Worm (Caenorhabditis elegans) whole organism, L1 larva: ENCODE results near the gene R11E3.19.

Source experiments
- C34B4.2 ChIP-seq: sonication (generic microtip); optimal IDR thresholded peaks from 2 replicates; lab custom pipeline; 2017; ENCODE audit warnings: mild to moderate bottlenecking, missing genetic modification characterization, missing compliant biosample characterization
- Y116A8C.19 ChIP-seq: sonication (generic microtip); optimal IDR thresholded peaks from 2 replicates; lab custom pipeline; 2016; ENCODE audit warnings: missing compliant biosample characterization, missing genetic modification characterization, borderline replicate concordance
- aly-2 ChIP-seq: fragments of 150-350 bp; optimal IDR thresholded peaks from 2 replicates; lab custom pipeline; 2014; ENCODE audit warnings: missing biosample characterization, missing genetic modification characterization
- ceh-8 ChIP-seq: fragments of 200-800 bp; sonication (Bioruptor generic); optimal IDR thresholded peaks from 2 replicates; lab custom pipeline; 2018; ENCODE audit warnings: mild to moderate bottlenecking, missing genetic modification characterization, moderate library complexity, missing compliant biosample characterization
- ceh-88 ChIP-seq: fragments of 200-800 bp; sonication (Bioruptor generic); IDR thresholded peaks from 2 replicates; pipeline ENCODE4 v1.3.6; 2022; ENCODE audit warnings: missing genetic modification characterization, missing compliant biosample characterization
- dpl-1 ChIP-seq, 3 experiments: fragments of 150-350 bp in 2 of 3; sonication (generic microtip) in 1 of 3; optimal IDR thresholded peaks; 2 replicates each; lab custom pipeline; 2014 to 2017; ENCODE audit warnings: missing biosample characterization in 3 of 3, missing genetic modification characterization in 3 of 3, missing genetic modification reagents in 3 of 3
- efl-3 ChIP-seq: fragments of 200-800 bp; sonication (Bioruptor generic); optimal IDR thresholded peaks from 2 replicates; lab custom pipeline; 2018; ENCODE audit warnings: mild to moderate bottlenecking, missing genetic modification characterization, missing compliant biosample characterization
- egl-13 ChIP-seq: sonication (generic microtip); optimal IDR thresholded peaks from 2 replicates; lab custom pipeline; 2016; ENCODE audit warnings: missing genotype, missing genetic modification reagents, missing genetic modification characterization, missing compliant biosample characterization
- elt-2 ChIP-seq: sonication (generic microtip); optimal IDR thresholded peaks from 2 replicates; lab custom pipeline; 2016; ENCODE audit warnings: missing genetic modification characterization, mild to moderate bottlenecking, inconsistent platforms, missing compliant biosample characterization, missing genetic modification reagents
- elt-3 ChIP-seq, 6 experiments: fragments of 150-350 bp in 1 of 6; sonication (generic microtip); optimal IDR thresholded peaks; 2 replicates each; lab custom pipeline; 2017 to 2018; ENCODE audit warnings: missing biosample characterization in 6 of 6, missing genetic modification characterization in 6 of 6, inconsistent platforms in 1 of 6
- fkh-10 ChIP-seq: sonication (generic microtip); optimal IDR thresholded peaks from 2 replicates; lab custom pipeline; 2017; ENCODE audit warnings: missing biosample characterization, missing genetic modification reagents, missing genetic modification characterization
- fkh-4 ChIP-seq: sonication (generic microtip); optimal IDR thresholded peaks from 2 replicates; lab custom pipeline; 2016; ENCODE audit warnings: missing compliant biosample characterization, missing genetic modification characterization, borderline replicate concordance
- hlh-17 ChIP-seq: fragments of 200-800 bp; sonication (Bioruptor generic); optimal IDR thresholded peaks from 2 replicates; lab custom pipeline; 2018; ENCODE audit warnings: missing genetic modification characterization, mild to moderate bottlenecking, missing compliant biosample characterization, moderate library complexity, borderline replicate concordance
- irx-1 ChIP-seq: sonication (generic microtip); optimal IDR thresholded peaks from 2 replicates; lab custom pipeline; 2016; ENCODE audit warnings: missing genetic modification characterization, missing compliant biosample characterization
- jun-1 ChIP-seq: fragments of 150-350 bp; optimal IDR thresholded peaks from 2 replicates; lab custom pipeline; 2014; ENCODE audit warnings: missing biosample characterization, missing genetic modification reagents, missing genetic modification characterization
- lin-13 ChIP-seq: fragments of 150-350 bp; optimal IDR thresholded peaks from 2 replicates; lab custom pipeline; 2014; ENCODE audit warnings: missing biosample characterization, missing genetic modification reagents, missing genetic modification characterization
- lin-35 ChIP-seq, 2 experiments: fragments of 150-350 bp; optimal IDR thresholded peaks; 2 replicates each; lab custom pipeline; 2014; ENCODE audit warnings: missing biosample characterization in 2 of 2, missing genetic modification characterization in 2 of 2, missing genetic modification reagents in 2 of 2
- lsy-2 ChIP-seq, 2 experiments: fragments of 150-350 bp; optimal IDR thresholded peaks; 2 replicates each; lab custom pipeline; 2014; ENCODE audit warnings: missing biosample characterization in 2 of 2, missing genetic modification characterization in 2 of 2
- mab-9 ChIP-seq: fragments of 200-800 bp; sonication (Bioruptor generic); IDR thresholded peaks from 2 replicates; pipeline ENCODE4 v1.3.6; 2022; ENCODE audit warnings: missing genetic modification reagents, missing genetic modification characterization, missing compliant biosample characterization
- mdl-1 ChIP-seq, 2 experiments: fragments of 150-350 bp; optimal IDR thresholded peaks; 2 replicates each; lab custom pipeline; 2014 to 2017; ENCODE audit warnings: missing biosample characterization in 2 of 2, missing genetic modification characterization in 2 of 2, inconsistent platforms in 1 of 2
- mep-1 ChIP-seq: fragments of 150-350 bp; optimal IDR thresholded peaks from 2 replicates; lab custom pipeline; 2014; ENCODE audit warnings: missing biosample characterization, missing genetic modification characterization
- nhr-11 ChIP-seq: fragments of 150-350 bp; optimal IDR thresholded peaks from 2 replicates; lab custom pipeline; 2014; ENCODE audit warnings: missing biosample characterization, missing genetic modification characterization
- nhr-12 ChIP-seq: sonication (generic microtip); optimal IDR thresholded peaks from 2 replicates; lab custom pipeline; 2017; ENCODE audit warnings: missing biosample characterization, missing genetic modification characterization
- nhr-19 ChIP-seq: fragments of 200-800 bp; sonication (Bioruptor generic); conservative IDR thresholded peaks from 2 replicates; pipeline ENCODE4 v1.3.6; 2022; ENCODE audit warnings: missing genetic modification characterization, missing compliant biosample characterization
- nhr-237 ChIP-seq: fragments of 150-350 bp; optimal IDR thresholded peaks from 2 replicates; lab custom pipeline; 2014; ENCODE audit warnings: missing biosample characterization, missing genetic modification characterization
- nhr-28 ChIP-seq: fragments of 150-350 bp; optimal IDR thresholded peaks from 2 replicates; lab custom pipeline; 2014; ENCODE audit warnings: missing biosample characterization, missing genetic modification characterization
- nhr-47 ChIP-seq: sonication (generic microtip); optimal IDR thresholded peaks from 2 replicates; lab custom pipeline; 2016; ENCODE audit warnings: mild to moderate bottlenecking, missing genetic modification characterization, moderate library complexity, missing compliant biosample characterization
- nhr-71 ChIP-seq: sonication (generic microtip); optimal IDR thresholded peaks from 2 replicates; lab custom pipeline; 2016; ENCODE audit warnings: mild to moderate bottlenecking, missing genetic modification characterization, moderate library complexity, missing compliant biosample characterization
- nhr-76 ChIP-seq: sonication (generic microtip); optimal IDR thresholded peaks from 2 replicates; lab custom pipeline; 2017; ENCODE audit warnings: missing biosample characterization, missing genetic modification characterization
- nhr-77 ChIP-seq: fragments of 150-350 bp; optimal IDR thresholded peaks from 2 replicates; lab custom pipeline; 2014; ENCODE audit warnings: missing biosample characterization, missing genetic modification characterization
- nhr-84 ChIP-seq: sonication (generic microtip); optimal IDR thresholded peaks from 2 replicates; lab custom pipeline; 2017; ENCODE audit warnings: missing biosample characterization, missing genetic modification characterization
- pax-3 ChIP-seq: fragments of 200-800 bp; sonication (Bioruptor generic); optimal IDR thresholded peaks from 2 replicates; lab custom pipeline; 2018; ENCODE audit warnings: mild to moderate bottlenecking, missing genetic modification characterization, moderate library complexity, missing compliant biosample characterization
- rnt-1 ChIP-seq: sonication (generic microtip); optimal IDR thresholded peaks from 2 replicates; lab custom pipeline; 2016; ENCODE audit warnings: mild to moderate bottlenecking, missing genetic modification characterization, moderate library complexity, missing compliant biosample characterization
- skn-1 ChIP-seq: fragments of 150-350 bp; optimal IDR thresholded peaks from 2 replicates; lab custom pipeline; 2014; ENCODE audit warnings: missing biosample characterization, missing genetic modification characterization
- snpc-4 ChIP-seq: fragments of 150-350 bp; optimal IDR thresholded peaks from 2 replicates; lab custom pipeline; 2014; ENCODE audit warnings: missing biosample characterization, missing genetic modification characterization
- snu-23 ChIP-seq: sonication (generic microtip); optimal IDR thresholded peaks from 2 replicates; lab custom pipeline; 2016; ENCODE audit warnings: missing genetic modification characterization, missing compliant biosample characterization
- sup-37 ChIP-seq: fragments of 200-800 bp; sonication (Bioruptor generic); optimal IDR thresholded peaks from 2 replicates; lab custom pipeline; 2018; ENCODE audit warnings: mild to moderate bottlenecking, missing genetic modification characterization, missing compliant biosample characterization
- swsn-7 ChIP-seq: sonication (generic microtip); optimal IDR thresholded peaks from 2 replicates; lab custom pipeline; 2016; ENCODE audit warnings: missing genetic modification characterization, missing compliant biosample characterization
- tlp-1 ChIP-seq: fragments of 150-350 bp; optimal IDR thresholded peaks from 2 replicates; lab custom pipeline; 2014; ENCODE audit warnings: missing biosample characterization, missing genetic modification characterization
- unc-86 ChIP-seq: sonication (generic microtip); optimal IDR thresholded peaks from 2 replicates; lab custom pipeline; 2016; ENCODE audit warnings: missing genetic modification characterization, missing compliant biosample characterization
- unc-98 ChIP-seq: fragments of 200-800 bp; sonication (Bioruptor generic); IDR thresholded peaks from 2 replicates; pipeline ENCODE4 v1.3.6; 2022; ENCODE audit warnings: missing genetic modification characterization, missing compliant biosample characterization
- vab-15 ChIP-seq: sonication (generic microtip); optimal IDR thresholded peaks from 2 replicates; lab custom pipeline; 2017; ENCODE audit warnings: missing genotype, mild to moderate bottlenecking, missing genetic modification characterization, missing compliant biosample characterization
- zip-4 ChIP-seq: fragments of 200-800 bp; sonication (Bioruptor generic); optimal IDR thresholded peaks from 2 replicates; lab custom pipeline; 2018; ENCODE audit warnings: mild to moderate bottlenecking, missing genetic modification characterization, moderate library complexity, missing compliant biosample characterization
- ztf-4 ChIP-seq: fragments of 150-350 bp; optimal IDR thresholded peaks from 2 replicates; lab custom pipeline; 2014; ENCODE audit warnings: missing biosample characterization, missing genetic modification characterization

Gene R11E3.19

DNA sequence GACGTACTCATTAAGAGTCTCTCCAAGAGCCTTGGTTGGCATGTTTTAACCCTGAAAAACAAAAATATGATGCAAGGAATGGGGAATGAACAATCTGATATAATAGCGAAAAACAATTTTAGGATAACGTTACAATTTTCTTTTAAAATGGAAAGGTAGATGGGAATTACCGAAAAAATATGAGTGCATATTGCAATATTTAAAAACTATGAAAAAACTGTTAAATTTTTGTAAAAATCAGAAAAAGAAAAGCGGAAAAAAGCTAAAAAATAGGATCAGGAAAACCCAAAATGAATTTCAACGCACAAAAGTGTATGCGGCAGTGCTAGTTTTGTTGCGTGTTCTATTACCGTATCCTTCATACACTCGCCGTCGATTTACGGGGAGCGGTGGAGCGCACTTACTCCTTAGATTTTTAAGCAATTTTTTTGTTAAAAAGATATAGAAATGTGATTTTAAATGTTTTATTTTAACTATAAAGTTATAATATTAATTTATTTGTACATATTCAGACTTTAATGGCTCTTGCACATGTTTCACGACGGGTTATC is 26.1 kb downstream of the R11E3.19 start, which contains the start of the genes rpl-20 and Y17G9B.5 (continued):
- TF ChIP-seq pax-3 (tag; lab: Kevin White, UChicago) (peak; percentile 100), lsy-2 (tag; optimal IDR thresholded peaks at IDR 0.05; lab: Kevin White, UChicago) (peak; percentile 100), nhr-237 (tag; lab: Kevin White, UChicago) (peak; percentile 99), ceh-8 (GFP tag; lab: Kevin White, UChicago) (peak; percentile 100), skn-1 (tag; lab: Kevin White, UChicago) (peak; percentile 99), zip-4 (GFP tag; lab: Kevin White, UChicago) (peak; percentile 98), irx-1 (peak; percentile 100), elt-2 (tag; lab: Kevin White, UChicago) (peak; percentile 99), nhr-76 (tag; lab: Kevin White, UChicago) (peak; percentile 81), hlh-17 (GFP tag; lab: Kevin White, UChicago) (peak; percentile 73), vab-15 (tag; lab: Kevin White, UChicago) (peak; percentile 97), fkh-10 (GFP tag; lab: Kevin White, UChicago) (peak; percentile 99), nhr-12 (tag; lab: Kevin White, UChicago) (peak; percentile 78), unc-86 (tag; lab: Kevin White, UChicago) (peak; percentile 100), elt-3 (tag; optimal IDR thresholded peaks at IDR 0.05; lab: Kevin White, UChicago) (peak; percentile 85 to 100 (median 100)), mab-9 (GFP tag; lab: Robert Waterston, UW) (peak; percentile 99), mep-1 (tag; lab: Kevin White, UChicago) (peak; percentile 100), unc-98 (peak; percentile 98), ceh-88 (GFP tag; lab: Robert Waterston, UW) (peak; percentile 100), snpc-4 (tag; lab: Kevin White, UChicago) (peak; percentile 95), tlp-1 (no peak), efl-3 (GFP tag; lab: Kevin White, UChicago) (peak; percentile 98), snu-23 (peak; percentile 100), aly-2 (tag; lab: Kevin White, UChicago) (peak; percentile 100), rnt-1 (tag; lab: Kevin White, UChicago) (peak; percentile 99), fkh-4 (tag; lab: Kevin White, UChicago) (peak; percentile 95), lin-13 (GFP tag; lab: Kevin White, UChicago) (peak; percentile 100), nhr-28 (peak; percentile 82), jun-1 (peak; percentile 99), dpl-1 (GFP tag; optimal IDR thresholded peaks at IDR 0.05; lab: Kevin White, UChicago) (peak; percentile 94 to 96 (median 96)), C34B4.2 (tag; lab: Kevin White, UChicago) (peak; percentile 98), mdl-1 (tag; optimal IDR thresholded peaks at IDR 0.05; lab: Kevin White, UChicago) (peak in 1 of 2 experiments; percentile 98)

DNA sequence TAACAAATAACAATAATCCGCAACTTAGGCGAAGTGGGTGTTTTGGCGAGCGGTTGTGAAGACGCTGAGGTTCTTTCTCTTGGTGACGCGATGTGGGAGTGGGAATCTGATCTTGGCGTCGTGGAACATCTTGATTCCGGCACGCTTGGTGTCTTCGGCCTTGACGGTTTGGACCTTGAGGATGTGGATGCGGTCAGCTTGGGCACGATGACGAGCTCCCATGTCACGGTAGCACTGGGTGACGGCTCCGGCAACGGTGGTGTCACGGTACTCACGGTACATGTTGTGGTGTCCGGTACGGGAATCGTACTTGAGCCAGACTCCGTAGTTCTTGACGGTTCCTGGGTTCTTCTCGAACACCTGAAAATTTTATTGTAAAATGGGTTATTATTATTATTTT is 26.7 kb downstream of the R11E3.19 start:
- TF ChIP-seq C34B4.2 (tag; lab: Kevin White, UChicago), result peak; percentile 19
- no peak for TF ChIP-seq lin-35 (GFP tag; optimal IDR thresholded peaks at IDR 0.05; lab: Kevin White, UChicago)
- TF ChIP-seq egl-13 (tag; lab: Kevin White, UChicago), result no peak
- TF ChIP-seq dpl-1 (GFP tag; optimal IDR thresholded peaks at IDR 0.05; lab: Kevin White, UChicago), result no peak
- no peak for TF ChIP-seq nhr-76 (tag; lab: Kevin White, UChicago)
- 0 out of 2 replicates have a peak, but pooled peaks have one; percentile 35 for TF ChIP-seq mab-9 (GFP tag; lab: Robert Waterston, UW)

DNA sequence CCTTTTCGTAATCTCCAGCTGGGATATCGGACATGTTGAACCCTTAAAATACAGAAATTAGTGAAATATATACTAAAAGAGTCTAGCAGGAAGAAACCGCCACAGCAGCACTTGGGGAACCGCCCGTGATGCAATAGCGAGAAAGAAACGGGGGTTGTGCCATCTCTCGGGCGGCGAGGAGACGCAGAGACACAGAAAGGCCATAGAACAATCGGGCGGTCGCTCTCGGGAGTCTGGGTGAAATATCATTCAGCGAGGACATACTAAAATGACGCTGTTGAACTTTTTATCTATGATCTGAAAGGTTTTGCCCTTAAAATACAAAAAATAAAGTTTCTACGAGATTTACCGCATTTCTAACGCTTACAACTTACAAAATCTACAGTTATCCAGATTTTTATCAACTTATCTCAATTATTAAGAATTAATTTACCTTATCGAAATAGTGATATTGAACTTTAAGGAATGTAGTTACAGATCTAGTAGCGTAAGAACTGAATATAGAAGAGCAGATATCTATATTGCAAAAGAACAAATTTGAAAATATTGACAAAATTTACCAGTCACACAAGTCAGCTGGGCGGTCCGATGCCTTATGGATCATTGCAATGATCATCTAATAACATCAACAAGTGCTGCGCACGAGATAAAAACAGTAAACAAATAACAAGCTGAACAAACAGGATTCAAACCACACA is 27.3 kb downstream of the R11E3.19 start, which contains the start of gene cyc-2.1:
cyc-2.1 (minus strand) TSS at position 605 of the 698 bp plus-strand sequence.
- TF ChIP-seq mep-1 (tag; lab: Kevin White, UChicago), result peak; percentile 55
- TF ChIP-seq Y116A8C.19 (tag; lab: Kevin White, UChicago), result no peak
- peak; percentile 28 for TF ChIP-seq elt-2 (tag; lab: Kevin White, UChicago)
- TF ChIP-seq sup-37 (GFP tag; lab: Kevin White, UChicago), result no peak
- TF ChIP-seq swsn-7 (tag; lab: Kevin White, UChicago), result peak; percentile 59
- TF ChIP-seq nhr-84 (tag; lab: Kevin White, UChicago), result no peak
- peak; percentile 33 to 55 for TF ChIP-seq lin-35 (GFP tag; optimal IDR thresholded peaks at IDR 0.05; lab: Kevin White, UChicago)
- TF ChIP-seq unc-98, result no peak
- peak; percentile 45 for TF ChIP-seq snpc-4 (tag; lab: Kevin White, UChicago)
- peak; percentile 36 for TF ChIP-seq lin-13 (GFP tag; lab: Kevin White, UChicago)
- TF ChIP-seq nhr-71 (tag; lab: Kevin White, UChicago), result peak; percentile 71
- TF ChIP-seq nhr-47 (tag; lab: Kevin White, UChicago), result peak; percentile 38
- TF ChIP-seq lsy-2 (tag; optimal IDR thresholded peaks at IDR 0.05; lab: Kevin White, UChicago), result peak; percentile 80 to 91
- TF ChIP-seq nhr-19 (GFP tag; lab: Robert Waterston, UW), result peak; percentile 71
- peak; percentile 5 for TF ChIP-seq nhr-77
- peak in 2 of 6 experiments; percentile 12 to 38 for TF ChIP-seq elt-3 (tag; optimal IDR thresholded peaks at IDR 0.05; lab: Kevin White, UChicago)
- TF ChIP-seq pax-3 (tag; lab: Kevin White, UChicago), result no peak
- TF ChIP-seq nhr-28, result no peak
- no peak for TF ChIP-seq nhr-11 (tag; lab: Kevin White, UChicago)
- peak; percentile 22 for TF ChIP-seq ztf-4
- TF ChIP-seq ceh-88 (GFP tag; lab: Robert Waterston, UW), result no peak
